Fruit fly (Drosophila melanogaster) whole organism, wandering third instar larva: ENCODE results near the gene Gpdh1.

Experiments
- CG32264 ChIP-seq: fragments of 200-800 bp; sonication (Bioruptor generic); optimal IDR thresholded peaks from 2 replicates; lab custom pipeline; 2016; ENCODE audit warnings: missing biosample characterization, missing genetic modification characterization
- CrebA ChIP-seq: fragments of 200-800 bp; sonication (Bioruptor generic); optimal IDR thresholded peaks from 2 replicates; lab custom pipeline; 2016; ENCODE audit warnings: missing biosample characterization, mild to moderate bottlenecking, missing genetic modification characterization, borderline replicate concordance
- Dfd ChIP-seq: fragments of >200 bp; optimal IDR thresholded peaks from 2 replicates; lab custom pipeline; 2017; ENCODE audit warnings: missing biosample characterization, missing genetic modification characterization
- Hnf4 ChIP-seq: fragments of 200-800 bp; sonication (Bioruptor generic); optimal IDR thresholded peaks from 2 replicates; lab custom pipeline; 2016; ENCODE audit warnings: missing biosample characterization, mild to moderate bottlenecking, missing genetic modification characterization
- Hr78 ChIP-seq: fragments of >200 bp; optimal IDR thresholded peaks from 2 replicates; lab custom pipeline; 2017; ENCODE audit warnings: missing biosample characterization, missing genetic modification characterization
- Mio ChIP-seq: sonication (Bioruptor generic); optimal IDR thresholded peaks from 2 replicates; lab custom pipeline; 2016; ENCODE audit warnings: missing biosample characterization, missing genetic modification characterization
- Myc ChIP-seq: fragments of >200 bp; optimal IDR thresholded peaks from 2 replicates; lab custom pipeline; 2017
- N ChIP-seq: fragments of >200 bp; optimal IDR thresholded peaks from 2 replicates; lab custom pipeline; 2018; ENCODE audit warnings: missing biosample characterization, missing external identifiers, missing genetic modification characterization
- OdsH ChIP-seq: fragments of 200-800 bp; sonication (Bioruptor generic); optimal IDR thresholded peaks from 2 replicates; lab custom pipeline; 2016; ENCODE audit warnings: missing biosample characterization, mild to moderate bottlenecking, missing genetic modification characterization
- Rel ChIP-seq, 2 experiments: fragments of 200-800 bp; sonication (Bioruptor generic) in 1 of 2; optimal IDR thresholded peaks; 2 replicates in 1 of 2; 3 replicates in 1 of 2; lab custom pipeline; 2016 to 2019; ENCODE audit warnings: mild to moderate bottlenecking in 2 of 2, missing biosample characterization in 2 of 2, missing genetic modification characterization in 2 of 2, moderate library complexity in 1 of 2
- Sp1 ChIP-seq: fragments of 200-800 bp; sonication (Bioruptor generic); optimal IDR thresholded peaks from 3 replicates; lab custom pipeline; 2019; ENCODE audit warnings: missing biosample characterization, mild to moderate bottlenecking, missing genetic modification characterization, moderate library complexity
- Vsx2 ChIP-seq: fragments of 200-300, 225-300 bp; sonication (Bioruptor generic); optimal IDR thresholded peaks from 2 replicates; lab custom pipeline; 2018; ENCODE audit warnings: missing biosample characterization, missing genetic modification characterization; ENCODE audit not compliant: partially characterized antibody
- br ChIP-seq: fragments of 200-800 bp; sonication (Bioruptor generic); optimal IDR thresholded peaks from 2 replicates; lab custom pipeline; 2016; ENCODE audit warnings: missing biosample characterization, missing genetic modification characterization
- brk ChIP-seq: fragments of 200-800 bp; sonication (Bioruptor generic); optimal IDR thresholded peaks from 2 replicates; lab custom pipeline; 2016; ENCODE audit warnings: missing biosample characterization, mild to moderate bottlenecking, missing genetic modification characterization
- dl ChIP-seq, 2 experiments: fragments of 175-275, 200-275 bp in 1 of 2; fragments of 200-275 bp in 1 of 2; sonication (Bioruptor generic); optimal IDR thresholded peaks; lab custom pipeline; 2018; ENCODE audit warnings: mild to moderate bottlenecking in 2 of 2, missing biosample characterization in 2 of 2, missing genetic modification characterization in 2 of 2, moderate library complexity in 2 of 2; ENCODE audit not compliant: partially characterized antibody in 2 of 2, insufficient read depth in 1 of 2
- dmrt93B ChIP-seq: fragments of 200-800 bp; sonication (Bioruptor generic); optimal IDR thresholded peaks from 2 replicates; lab custom pipeline; 2018; ENCODE audit warnings: missing biosample characterization, mild to moderate bottlenecking, missing genetic modification characterization
- dsf ChIP-seq: sonication (Bioruptor generic); optimal IDR thresholded peaks from 2 replicates; lab custom pipeline; 2016; ENCODE audit warnings: missing biosample characterization, missing genetic modification characterization, borderline replicate concordance
- fru ChIP-seq: fragments of 200-800 bp; sonication (Bioruptor generic); optimal IDR thresholded peaks from 3 replicates; lab custom pipeline; 2016; ENCODE audit warnings: missing biosample characterization, mild to moderate bottlenecking, missing genetic modification characterization
- h ChIP-seq: fragments of 200-800 bp; sonication (Bioruptor generic); optimal IDR thresholded peaks from 3 replicates; lab custom pipeline; 2016; ENCODE audit warnings: missing biosample characterization, mild to moderate bottlenecking, missing genetic modification characterization
- jim ChIP-seq: fragments of 175-275, 200-325 bp; sonication (Bioruptor generic); optimal IDR thresholded peaks from 2 replicates; lab custom pipeline; 2016; ENCODE audit warnings: missing biosample characterization, mild to moderate bottlenecking, missing genetic modification characterization
- pan ChIP-seq: fragments of >200 bp; optimal IDR thresholded peaks from 2 replicates; lab custom pipeline; 2017
- rgr ChIP-seq: fragments of 200-800 bp; sonication (Bioruptor generic); optimal IDR thresholded peaks from 3 replicates; lab custom pipeline; 2016; ENCODE audit warnings: missing biosample characterization, mild to moderate bottlenecking, missing genetic modification characterization
- sage ChIP-seq: fragments of 200-800 bp; sonication (Bioruptor generic); optimal IDR thresholded peaks from 2 replicates; lab custom pipeline; 2016; ENCODE audit warnings: missing biosample characterization, mild to moderate bottlenecking, missing genetic modification characterization
- sv ChIP-seq: fragments of 200-800 bp; sonication (Bioruptor generic); optimal IDR thresholded peaks from 3 replicates; lab custom pipeline; 2016; ENCODE audit warnings: missing biosample characterization, missing genetic modification characterization
- tai ChIP-seq: sonication (Bioruptor generic); optimal IDR thresholded peaks from 2 replicates; lab custom pipeline; 2016; ENCODE audit warnings: missing biosample characterization, missing genetic modification characterization
- usp ChIP-seq: fragments of >200 bp; optimal IDR thresholded peaks from 2 replicates; lab custom pipeline; 2017; ENCODE audit warnings: missing biosample characterization, missing genetic modification characterization
- woc ChIP-seq: sonication (Bioruptor generic); optimal IDR thresholded peaks from 2 replicates; lab custom pipeline; 2016; ENCODE audit warnings: missing biosample characterization, mild to moderate bottlenecking, missing genetic modification characterization

Gene Gpdh1

DNA sequence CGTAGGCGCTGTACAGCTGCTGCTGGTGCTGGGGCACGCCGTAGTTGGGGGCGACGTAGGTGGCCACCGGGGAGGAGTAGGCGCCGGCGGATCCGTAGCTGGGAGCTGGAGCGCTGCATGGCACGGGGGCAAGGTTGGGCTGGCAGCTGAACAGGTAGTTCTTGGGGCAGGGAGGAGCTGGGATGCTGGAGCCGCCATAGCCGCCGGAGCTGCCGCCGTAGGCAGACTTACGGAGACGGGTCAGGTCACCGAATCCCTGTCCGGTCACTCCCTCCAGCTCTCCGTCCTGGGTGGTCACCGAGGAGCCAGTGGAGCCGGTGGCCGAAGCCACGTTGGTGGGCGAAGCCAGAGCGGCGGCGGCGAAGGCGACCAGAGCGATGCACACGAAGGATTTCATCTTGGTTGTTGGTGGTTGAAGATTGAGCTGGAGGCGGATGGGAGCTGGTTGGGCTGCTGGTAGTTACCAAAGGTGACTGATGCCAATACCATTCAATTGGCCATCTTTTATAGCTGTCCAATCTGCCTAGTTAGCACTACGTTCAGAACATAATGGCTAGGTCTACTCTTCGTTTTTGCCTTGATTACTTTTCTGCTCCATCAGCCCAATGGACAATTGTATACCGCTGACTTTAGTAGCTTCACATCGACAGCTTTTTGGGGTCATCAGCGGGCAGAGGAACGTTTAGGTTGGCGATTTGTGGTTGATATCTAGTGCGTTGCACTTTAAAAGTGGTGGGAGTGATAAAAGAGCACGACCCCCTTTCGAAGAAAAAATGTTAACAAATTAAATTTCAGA lies 16.6 kb downstream of the Gpdh1 start, which contains the start of gene Vm26Aa:
Vm26Aa (minus strand) TSS at position 478 of the 796 bp plus-strand sequence.
- TF ChIP-seq rgr (GFP tag; lab: Kevin White, UChicago) (no peak), tai (GFP tag; lab: Kevin White, UChicago) (no peak), sv (GFP tag; lab: Kevin White, UChicago) (no peak), OdsH (no peak), br (no peak), Vsx2 (no peak), dmrt93B (GFP tag; lab: Kevin White, UChicago) (no peak), dl (GFP tag; optimal IDR thresholded peaks at IDR 0.05; lab: Kevin White, UChicago; ENCODE audit: insufficient read depth in 1 of 2, partially characterized antibody in 2 of 2) (no peak), woc (GFP tag; lab: Kevin White, UChicago) (no peak), Mio (GFP tag; lab: Kevin White, UChicago) (no peak), brk (no peak), CG32264 (GFP tag; lab: Kevin White, UChicago) (no peak), dsf (GFP tag; lab: Kevin White, UChicago) (no peak), Rel (GFP tag; optimal IDR thresholded peaks at IDR 0.05; lab: Kevin White, UChicago) (no peak), Rel (tag; optimal IDR thresholded peaks at IDR 0.05; lab: Kevin White, UChicago) (no peak), CrebA (GFP tag; lab: Kevin White, UChicago) (no peak)

DNA sequence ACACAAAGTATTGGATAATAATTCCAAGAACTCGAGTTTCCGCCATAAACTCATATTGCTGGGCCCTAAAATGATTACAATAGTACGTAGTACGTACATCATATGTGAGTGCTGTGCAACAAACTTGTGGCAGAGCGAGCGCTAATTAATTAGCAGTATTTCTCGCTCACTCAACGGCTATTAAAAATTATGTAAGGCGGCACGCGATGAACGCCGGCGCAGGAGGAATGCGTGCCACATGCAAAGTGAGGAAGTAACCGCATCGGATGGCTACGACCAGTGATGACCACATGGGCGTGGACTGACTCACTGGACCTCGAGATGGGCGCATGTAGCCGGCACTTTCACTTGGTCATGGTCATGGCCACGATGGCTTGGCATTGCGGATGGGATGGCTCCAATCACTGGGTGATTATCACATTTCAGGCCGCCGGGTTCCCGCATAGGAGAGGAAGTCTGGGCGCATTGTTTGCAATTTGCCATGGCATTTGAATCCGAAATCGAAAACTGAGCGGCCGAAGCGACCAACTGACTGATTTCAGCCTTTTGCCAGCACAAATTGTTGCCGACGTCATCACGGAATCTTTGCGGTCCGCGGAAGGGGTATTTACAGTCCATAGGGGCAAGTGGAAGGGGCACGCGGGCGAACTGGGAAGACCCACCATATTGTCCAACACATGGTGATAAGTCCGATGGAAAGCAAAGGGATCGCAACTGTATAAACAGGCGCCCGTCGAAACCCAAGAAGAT lies 17.9 kb downstream of the Gpdh1 start:
- no peak for TF ChIP-seq dsf (GFP tag; lab: Kevin White, UChicago)
- no peak for TF ChIP-seq fru (GFP tag; lab: Kevin White, UChicago)
- TF ChIP-seq Hr78 (GFP tag; lab: Kevin White, UChicago) = no peak
- TF ChIP-seq N (GFP tag; lab: Kevin White, UChicago) = no peak
- TF ChIP-seq, all 38 proteins: peak for 0

DNA sequence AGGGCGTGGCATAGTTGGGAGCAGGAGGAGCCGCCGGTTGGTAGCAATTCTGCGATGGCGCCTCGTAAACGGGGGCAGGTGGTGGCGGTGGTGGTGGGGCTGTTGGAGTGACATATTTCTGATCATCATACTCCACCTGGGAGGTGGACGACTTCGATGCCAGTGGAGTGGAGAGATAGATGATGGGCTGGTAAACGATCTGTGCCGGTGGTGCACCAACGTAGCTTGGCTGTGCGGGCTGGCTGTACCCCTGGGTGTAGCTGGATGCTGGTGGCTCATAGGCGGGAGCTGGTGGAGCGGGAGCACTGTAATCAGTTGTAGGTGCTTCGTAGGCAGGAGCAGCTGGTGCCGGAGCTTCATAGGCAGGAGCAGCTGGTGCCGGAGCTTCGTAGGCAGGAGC lies 19.8 kb downstream of the Gpdh1 start:
- TF ChIP-seq Vsx2 (no peak), fru (GFP tag; lab: Kevin White, UChicago) (no peak), Myc (no peak), Hnf4 (GFP tag; lab: Kevin White, UChicago) (no peak), pan (lab: Kevin White, UChicago) (no peak), h (no peak), Dfd (GFP tag; lab: Kevin White, UChicago) (no peak), Mio (GFP tag; lab: Kevin White, UChicago) (no peak), OdsH (no peak), usp (GFP tag; lab: Kevin White, UChicago) (no peak), br (no peak), jim (no peak)

DNA sequence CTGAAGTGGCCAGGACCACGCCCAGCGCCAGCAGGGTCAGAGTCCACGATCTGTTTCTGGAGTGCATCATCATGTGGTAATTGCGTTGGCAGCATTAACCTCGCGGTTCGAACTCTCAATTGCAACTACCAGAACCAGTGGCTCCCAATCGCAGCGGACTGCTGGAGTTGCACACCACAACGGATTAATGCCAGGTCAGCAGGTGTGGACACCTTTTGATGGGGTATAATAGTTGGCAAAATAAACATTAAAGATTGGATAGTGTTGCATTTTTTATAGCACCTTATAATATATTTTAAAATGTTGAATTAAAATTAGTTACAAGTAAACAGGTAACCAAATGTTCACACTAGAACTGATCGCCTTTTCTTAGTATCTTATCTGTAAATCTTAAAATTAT lies 20.8 kb downstream of the Gpdh1 start:
- no peak for TF ChIP-seq br

DNA sequence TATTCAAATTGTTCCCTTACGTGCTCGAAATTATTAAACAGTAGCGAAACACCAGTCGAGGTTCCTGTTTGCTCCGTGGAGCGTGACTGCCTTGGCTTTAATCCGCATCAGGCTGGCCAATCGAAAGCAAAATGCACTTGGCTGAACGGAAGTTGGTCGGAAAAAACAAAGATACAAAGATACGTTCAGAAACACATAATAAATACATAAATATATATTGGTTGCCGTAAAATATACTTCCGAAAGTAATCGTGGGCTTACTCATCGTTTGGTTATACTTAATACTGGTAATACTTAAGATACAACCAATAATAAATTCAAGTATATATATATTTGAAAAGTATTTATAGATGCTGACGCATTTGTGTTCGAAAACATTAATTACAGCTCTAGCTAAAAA lies 21.4 kb downstream of the Gpdh1 start, which contains the start of gene psd:
psd (minus strand) TSS at position 101 of the 400 bp plus-strand sequence.
- TF ChIP-seq CrebA (GFP tag; lab: Kevin White, UChicago) (no peak), Hnf4 (GFP tag; lab: Kevin White, UChicago) (no peak), sage (GFP tag; lab: Kevin White, UChicago) (no peak), tai (GFP tag; lab: Kevin White, UChicago) (no peak), Sp1 (GFP tag; lab: Kevin White, UChicago) (no peak), Hr78 (GFP tag; lab: Kevin White, UChicago) (no peak), Mio (GFP tag; lab: Kevin White, UChicago) (no peak)
- TF ChIP-seq, all 38 proteins: peak for 0
